Fruit fly (Drosophila melanogaster) whole organism, embryonic: ENCODE measurements around the gene insv.

Source experiments
- Abd-B ChIP-seq: fragments of 200-800 bp; sonication (Bioruptor generic); optimal IDR thresholded peaks from 2 replicates; lab custom pipeline; 2018; ENCODE audit warnings: missing biosample characterization, mild to moderate bottlenecking, missing genetic modification characterization, moderate library complexity
- Blimp-1 ChIP-seq: fragments of 200-800 bp; sonication (Bioruptor generic); optimal IDR thresholded peaks from 3 replicates; lab custom pipeline; 2018; ENCODE audit warnings: missing biosample characterization, missing genetic modification characterization, mild to moderate bottlenecking, moderate library complexity, missing genetic modification reagents
- CG11093 ChIP-seq: fragments of 200-800 bp; sonication (Bioruptor generic); IDR thresholded peaks from 3 replicates; pipeline ENCODE4 v1.3.6; 2022; ENCODE audit warnings: missing biosample characterization, missing genetic modification characterization
- CG12155 ChIP-seq: fragments of 200-800 bp; sonication (Bioruptor generic); optimal IDR thresholded peaks from 3 replicates; lab custom pipeline; 2016; ENCODE audit warnings: missing biosample characterization, missing genetic modification characterization
- CG12219 ChIP-seq: fragments of 200-800 bp; sonication (Bioruptor generic); optimal IDR thresholded peaks from 3 replicates; lab custom pipeline; 2018; ENCODE audit warnings: missing biosample characterization, mild to moderate bottlenecking, missing genetic modification characterization
- CG13424 ChIP-seq: fragments of 200-800 bp; sonication (Bioruptor generic); optimal IDR thresholded peaks from 2 replicates; lab custom pipeline; 2019; ENCODE audit warnings: missing biosample characterization, mild to moderate bottlenecking, missing genetic modification characterization, moderate library complexity
- CG14667 ChIP-seq: fragments of 200-800 bp; sonication (Bioruptor generic); IDR thresholded peaks from 2 replicates; pipeline ENCODE4 v1.3.6; 2022; ENCODE audit warnings: missing biosample characterization, missing genetic modification characterization
- CG15514 ChIP-seq: fragments of 200-800 bp; sonication (Bioruptor generic); optimal IDR thresholded peaks from 3 replicates; lab custom pipeline; 2017; ENCODE audit warnings: missing biosample characterization, missing genetic modification characterization, mild to moderate bottlenecking, moderate library complexity, missing genetic modification reagents
- CG17612 ChIP-seq: fragments of 200-800 bp; sonication (Bioruptor generic); IDR thresholded peaks from 2 replicates; pipeline ENCODE4 v1.3.6; 2022; ENCODE audit warnings: missing biosample characterization, missing genetic modification characterization
- CG2712 ChIP-seq: fragments of 200-800 bp; optimal IDR thresholded peaks from 3 replicates; lab custom pipeline; 2019; ENCODE audit warnings: missing biosample characterization, mild to moderate bottlenecking, missing genetic modification characterization, moderate library complexity
- CG33557 ChIP-seq: fragments of 200-800 bp; sonication (Bioruptor generic); optimal IDR thresholded peaks from 2 replicates; lab custom pipeline; 2019; ENCODE audit warnings: missing biosample characterization, mild to moderate bottlenecking, missing genetic modification characterization, moderate library complexity
- CG3995 ChIP-seq: fragments of 200-800 bp; sonication (Bioruptor generic); optimal IDR thresholded peaks from 3 replicates; lab custom pipeline; 2016; ENCODE audit warnings: missing biosample characterization, missing genetic modification characterization
- CG5180 ChIP-seq: fragments of 200-800 bp; sonication (Bioruptor generic); optimal IDR thresholded peaks from 3 replicates; lab custom pipeline; 2017; ENCODE audit warnings: missing biosample characterization, missing genetic modification characterization, mild to moderate bottlenecking, moderate library complexity, missing genetic modification reagents
- CG7271 ChIP-seq: fragments of 200-800 bp; sonication (Bioruptor generic); optimal IDR thresholded peaks from 2 replicates; lab custom pipeline; 2018; ENCODE audit warnings: missing biosample characterization, mild to moderate bottlenecking, missing genetic modification characterization, moderate library complexity
- CG7786 ChIP-seq: fragments of 200-800 bp; sonication (Bioruptor generic); optimal IDR thresholded peaks from 2 replicates; lab custom pipeline; 2016; ENCODE audit warnings: missing biosample characterization, missing genetic modification characterization
- CoRest ChIP-seq: fragments of 200-800 bp; sonication (Bioruptor generic); optimal IDR thresholded peaks from 3 replicates; lab custom pipeline; 2018; ENCODE audit warnings: missing biosample characterization, mild to moderate bottlenecking, missing genetic modification characterization, moderate library complexity
- Doc3 ChIP-seq: fragments of 200-800 bp; sonication (Bioruptor generic); IDR thresholded peaks from 3 replicates; pipeline ENCODE4 v1.3.6; 2022; ENCODE audit warnings: missing biosample characterization, missing genetic modification characterization; ENCODE audit not compliant: partially characterized antibody
- Elba2 ChIP-seq: fragments of 200-800 bp; sonication (Bioruptor generic); optimal IDR thresholded peaks from 3 replicates; lab custom pipeline; 2016; ENCODE audit warnings: missing biosample characterization, missing genetic modification characterization
- Hmx ChIP-seq: fragments of 200-800 bp; sonication (Bioruptor generic); optimal IDR thresholded peaks from 2 replicates; lab custom pipeline; 2016; ENCODE audit warnings: missing biosample characterization, missing genetic modification characterization
- Meics ChIP-seq: fragments of 200-800 bp; sonication (Bioruptor generic); optimal IDR thresholded peaks from 2 replicates; lab custom pipeline; 2017; ENCODE audit warnings: missing biosample characterization, mild to moderate bottlenecking, missing genetic modification characterization
- NC2β ChIP-seq: fragments of 200-800 bp; sonication (Bioruptor generic); optimal IDR thresholded peaks from 2 replicates; lab custom pipeline; 2016; ENCODE audit warnings: missing biosample characterization, missing genetic modification characterization
- Nf-YB ChIP-seq: fragments of 200-800 bp; sonication (Bioruptor generic); optimal IDR thresholded peaks from 3 replicates; lab custom pipeline; 2019; ENCODE audit warnings: missing biosample characterization, mild to moderate bottlenecking, missing genetic modification characterization, moderate library complexity
- Pdp1 ChIP-seq, 2 experiments: fragments of 200-800 bp; sonication (Bioruptor generic); optimal IDR thresholded peaks; 3 replicates each; lab custom pipeline; 2016; ENCODE audit warnings: missing biosample characterization in 2 of 2, missing genetic modification characterization in 2 of 2, mild to moderate bottlenecking in 1 of 2, moderate library complexity in 1 of 2
- Rfx ChIP-seq: fragments of 200-800 bp; sonication (Bioruptor generic); IDR thresholded peaks from 2 replicates; pipeline ENCODE4 v1.3.6; 2022; ENCODE audit warnings: missing biosample characterization, missing genetic modification characterization
- Sin3A ChIP-seq: fragments of >200 bp; optimal IDR thresholded peaks from 2 replicates; lab custom pipeline; 2018
- Stat92E ChIP-seq, 3 experiments: fragments of >200 bp in 2 of 3; fragments of 200-800 bp in 1 of 3; sonication (Bioruptor generic) in 1 of 3; optimal IDR thresholded peaks; 2 replicates each; lab custom pipeline; 2017 to 2019; ENCODE audit warnings: missing biosample characterization in 3 of 3, missing genetic modification characterization in 3 of 3, mild to moderate bottlenecking in 1 of 3, moderate library complexity in 1 of 3
- Vsx1 ChIP-seq: fragments of 200-800 bp; sonication (Bioruptor generic); optimal IDR thresholded peaks from 2 replicates; lab custom pipeline; 2017; ENCODE audit warnings: missing biosample characterization, mild to moderate bottlenecking, missing genetic modification characterization, missing genetic modification reagents
- Xbp1 ChIP-seq: fragments of 200-800 bp; sonication (Bioruptor generic); optimal IDR thresholded peaks from 3 replicates; lab custom pipeline; 2016; ENCODE audit warnings: missing biosample characterization, mild to moderate bottlenecking, missing genetic modification characterization
- YL-1 ChIP-seq: fragments of 200-800 bp; sonication (Bioruptor generic); optimal IDR thresholded peaks from 3 replicates; lab custom pipeline; 2017; ENCODE audit warnings: missing biosample characterization, mild to moderate bottlenecking, missing genetic modification characterization
- bab2 ChIP-seq: fragments of 200-800 bp; sonication (Bioruptor generic); optimal IDR thresholded peaks from 2 replicates; lab custom pipeline; 2016; ENCODE audit warnings: missing biosample characterization, missing genetic modification characterization
- chif ChIP-seq, 2 experiments: fragments of 200-800 bp; sonication (Bioruptor generic); optimal IDR thresholded peaks; 3 replicates each; lab custom pipeline; 2016; ENCODE audit warnings: missing biosample characterization in 2 of 2, missing genetic modification characterization in 2 of 2
- crol ChIP-seq: fragments of 200-800 bp; sonication (Bioruptor generic); IDR thresholded peaks from 2 replicates; pipeline ENCODE4 v1.3.6; 2022; ENCODE audit warnings: missing biosample characterization, missing genetic modification characterization
- danr ChIP-seq: fragments of 200-800 bp; sonication (Bioruptor generic); IDR thresholded peaks from 2 replicates; pipeline ENCODE4 v1.3.6; 2022; ENCODE audit warnings: missing biosample characterization, missing genetic modification characterization
- fd64A ChIP-seq: fragments of 200-800 bp; sonication (Bioruptor generic); optimal IDR thresholded peaks from 3 replicates; lab custom pipeline; 2018; ENCODE audit warnings: missing biosample characterization, mild to moderate bottlenecking, missing genetic modification characterization
- grau ChIP-seq: fragments of 200-800 bp; optimal IDR thresholded peaks from 3 replicates; lab custom pipeline; 2019; ENCODE audit warnings: missing biosample characterization, mild to moderate bottlenecking, missing genetic modification characterization, moderate library complexity
- hkb ChIP-seq, 2 experiments: fragments of 200-800 bp in 1 of 2; fragments of >200 bp in 1 of 2; sonication (Bioruptor generic) in 1 of 2; IDR thresholded peaks in 1 of 2; optimal IDR thresholded peaks in 1 of 2; 2 replicates each; pipeline versions ENCODE4 v1.3.6 to Lab custom; 2017 to 2022; ENCODE audit warnings: missing biosample characterization in 1 of 2, missing genetic modification characterization in 1 of 2
- insv ChIP-seq, 2 experiments: fragments of 200-800 bp; sonication (Bioruptor generic); optimal IDR thresholded peaks; 3 replicates each; lab custom pipeline; 2016 to 2018; ENCODE audit warnings: missing biosample characterization in 2 of 2, missing genetic modification characterization in 2 of 2
- kay ChIP-seq: fragments of 200-800 bp; sonication (Bioruptor generic); optimal IDR thresholded peaks from 2 replicates; lab custom pipeline; 2016; ENCODE audit warnings: missing biosample characterization, missing genetic modification characterization
- lab ChIP-seq: fragments of 200-800 bp; sonication (Bioruptor generic); optimal IDR thresholded peaks from 3 replicates; lab custom pipeline; 2017; ENCODE audit warnings: missing biosample characterization, missing genetic modification characterization, mild to moderate bottlenecking, moderate library complexity, missing genetic modification reagents
- lilli ChIP-seq: fragments of 200-800 bp; sonication (Bioruptor generic); optimal IDR thresholded peaks from 3 replicates; lab custom pipeline; 2016; ENCODE audit warnings: missing biosample characterization, missing genetic modification characterization
- nom ChIP-seq: fragments of 200-800 bp; sonication (Bioruptor generic); optimal IDR thresholded peaks from 2 replicates; lab custom pipeline; 2017; ENCODE audit warnings: missing biosample characterization, missing genetic modification characterization, mild to moderate bottlenecking, moderate library complexity, missing genetic modification reagents
- onecut ChIP-seq: fragments of 200-800 bp; sonication (Bioruptor generic); IDR thresholded peaks from 2 replicates; pipeline ENCODE4 v1.3.6; 2022; ENCODE audit warnings: missing biosample characterization, missing genetic modification characterization
- pros ChIP-seq: fragments of 200-800 bp; sonication (Bioruptor generic); optimal IDR thresholded peaks from 3 replicates; lab custom pipeline; 2019; ENCODE audit warnings: missing biosample characterization, mild to moderate bottlenecking, missing genetic modification characterization, moderate library complexity
- pum ChIP-seq: fragments of 200-800 bp; sonication (Bioruptor generic); optimal IDR thresholded peaks from 2 replicates; lab custom pipeline; 2016; ENCODE audit warnings: missing biosample characterization, missing genetic modification characterization
- sens ChIP-seq: fragments of 200-800 bp; sonication (Bioruptor generic); peaks from one replicate; lab custom pipeline; 2016; ENCODE audit warnings: missing biosample characterization, missing genetic modification characterization
- zf30C ChIP-seq: fragments of 200-800 bp; sonication (Bioruptor generic); optimal IDR thresholded peaks from 3 replicates; lab custom pipeline; 2018; ENCODE audit warnings: missing biosample characterization, mild to moderate bottlenecking, missing genetic modification characterization

Gene insv

dm6 chr2L:2585285-2585684, 8.5 kb upstream of the insv start, which contains the start of gene Drp1 (continued):
- TF ChIP-seq CG12219 (GFP tag; lab: Kevin White, UChicago), result no peak
- TF ChIP-seq CG12155 (GFP tag; lab: Kevin White, UChicago), result peak; percentile 36
- TF ChIP-seq insv (GFP tag; optimal IDR thresholded peaks at IDR 0.05; lab: Kevin White, UChicago), result peak in 1 of 2 experiments; percentile 51
- no peak for TF ChIP-seq CG5180 (GFP tag; lab: Kevin White, UChicago)
- no peak for TF ChIP-seq Nf-YB
- TF ChIP-seq pros (GFP tag; lab: Kevin White, UChicago), result no peak
- peak; percentile 63 for TF ChIP-seq bab2
- no peak for TF ChIP-seq danr

- TF ChIP-seq Xbp1 (GFP tag; lab: Kevin White, UChicago) (no peak), zf30C (GFP tag; lab: Kevin White, UChicago) (peak; percentile 54), Pdp1 (GFP tag; optimal IDR thresholded peaks at IDR 0.05; lab: Kevin White, UChicago) (peak in 1 of 2 experiments; percentile 89), crol (GFP tag; lab: Robert Waterston, UW) (no peak), fd64A (GFP tag; lab: Kevin White, UChicago) (no peak), grau (tag; lab: Kevin White, UChicago) (peak; percentile 61), Hmx (GFP tag; lab: Kevin White, UChicago) (no peak), nom (GFP tag; lab: Kevin White, UChicago) (peak; percentile 44), hkb (optimal IDR thresholded peaks at IDR 0.05; lab: Kevin White, UChicago) (no peak), hkb (GFP tag; IDR thresholded peaks at IDR 0.05; lab: Robert Waterston, UW) (0 out of 2 replicates have a peak, but pooled peaks have one; percentile 16), YL-1 (no peak), onecut (peak; percentile 79), danr (no peak), CG7786 (GFP tag; lab: Kevin White, UChicago) (no peak), CG11093 (GFP tag; lab: Robert Waterston, UW) (peak; percentile 6; the same call in 1 of the 3 replicates), sens (peak; percentile 32), Elba2 (GFP tag; lab: Kevin White, UChicago) (no peak), chif (GFP tag; optimal IDR thresholded peaks at IDR 0.05; lab: Kevin White, UChicago) (no peak), CG3995 (no peak), Meics (GFP tag; lab: Kevin White, UChicago) (no peak), pros (GFP tag; lab: Kevin White, UChicago) (no peak)
Observed at dm6 chr2L:2584461-2585056, 7.8 kb upstream of the insv start.

dm6 chr2L:2579669-2580351, 3.0 kb upstream of the insv start, which contains the start of the genes ND-B17.2 and Arpc5:
TSS of gene ND-B17.2 (minus strand) at chr2L:2580172.
TSS of gene Arpc5 (plus strand) at chr2L:2580292.
- TF ChIP-seq Doc3 (GFP tag; lab: Robert Waterston, UW), result no peak
- peak; percentile 73 for TF ChIP-seq kay (GFP tag; lab: Kevin White, UChicago)
- peak; percentile 88 for TF ChIP-seq Sin3A (lab: Kevin White, UChicago)
- peak; percentile 73 for TF ChIP-seq YL-1
- TF ChIP-seq CoRest (tag; lab: Kevin White, UChicago), result peak; percentile 42
- peak; percentile 15 for TF ChIP-seq CG13424 (tag; lab: Kevin White, UChicago)
- no peak for TF ChIP-seq pum (GFP tag; lab: Kevin White, UChicago)
- TF ChIP-seq CG14667, result no peak
- no peak for TF ChIP-seq lab (GFP tag; lab: Kevin White, UChicago)
- TF ChIP-seq CG15514, result peak; percentile 30
- TF ChIP-seq Stat92E (GFP tag; optimal IDR thresholded peaks at IDR 0.05; lab: Kevin White, UChicago), result peak in 1 of 3 experiments; percentile 22
- TF ChIP-seq Vsx1 (GFP tag; lab: Kevin White, UChicago), result no peak
- no peak for TF ChIP-seq Abd-B
- TF ChIP-seq NC2β (GFP tag; lab: Kevin White, UChicago), result peak; percentile 21
- no peak for TF ChIP-seq CG7271 (tag; lab: Kevin White, UChicago)
- peak; percentile 26 for TF ChIP-seq CG2712 (tag; lab: Kevin White, UChicago)
- TF ChIP-seq lilli (GFP tag; lab: Kevin White, UChicago), result peak; percentile 32
- no peak for TF ChIP-seq Blimp-1 (GFP tag; lab: Kevin White, UChicago)
- TF ChIP-seq CG17612, result no peak
- peak; percentile 7 for TF ChIP-seq CG33557
- TF ChIP-seq Rfx, result no peak
